Fruit fly (Drosophila melanogaster) whole organism, wandering third instar larva: Measurements from ENCODE around the gene frtz.

Experiments used
- CG9705 ChIP-seq: fragments of 200-800 bp; sonication (Bioruptor generic); optimal IDR thresholded peaks from 2 replicates; lab custom pipeline; 2018; ENCODE audit warnings: missing biosample characterization, mild to moderate bottlenecking, missing genetic modification characterization
- Dfd ChIP-seq: fragments of >200 bp; optimal IDR thresholded peaks from 2 replicates; lab custom pipeline; 2017; ENCODE audit warnings: missing biosample characterization, missing genetic modification characterization
- GATAd ChIP-seq: sonication (Bioruptor generic); optimal IDR thresholded peaks from 2 replicates; lab custom pipeline; 2016; ENCODE audit warnings: missing biosample characterization, missing genetic modification characterization
- Jra ChIP-seq: sonication (Bioruptor generic); optimal IDR thresholded peaks from 2 replicates; lab custom pipeline; 2016; ENCODE audit warnings: missing biosample characterization, missing genetic modification characterization
- Myc ChIP-seq: fragments of >200 bp; optimal IDR thresholded peaks from 2 replicates; lab custom pipeline; 2017
- N ChIP-seq: fragments of >200 bp; optimal IDR thresholded peaks from 2 replicates; lab custom pipeline; 2018; ENCODE audit warnings: missing biosample characterization, missing external identifiers, missing genetic modification characterization
- Rel ChIP-seq, 2 experiments: fragments of 200-800 bp; sonication (Bioruptor generic) in 1 of 2; optimal IDR thresholded peaks; 2 replicates in 1 of 2; 3 replicates in 1 of 2; lab custom pipeline; 2016 to 2019; ENCODE audit warnings: mild to moderate bottlenecking in 2 of 2, missing biosample characterization in 2 of 2, missing genetic modification characterization in 2 of 2, moderate library complexity in 1 of 2
- h ChIP-seq: fragments of 200-800 bp; sonication (Bioruptor generic); optimal IDR thresholded peaks from 3 replicates; lab custom pipeline; 2016; ENCODE audit warnings: missing biosample characterization, mild to moderate bottlenecking, missing genetic modification characterization
- lola ChIP-seq: fragments of >200 bp; optimal IDR thresholded peaks from 2 replicates; lab custom pipeline; 2017; ENCODE audit warnings: missing biosample characterization, missing genetic modification characterization
- psq ChIP-seq: fragments of 200-800 bp; sonication (Bioruptor generic); optimal IDR thresholded peaks from 3 replicates; lab custom pipeline; 2017; ENCODE audit warnings: missing biosample characterization, mild to moderate bottlenecking, missing genetic modification characterization, moderate library complexity
- tai ChIP-seq: sonication (Bioruptor generic); optimal IDR thresholded peaks from 2 replicates; lab custom pipeline; 2016; ENCODE audit warnings: missing biosample characterization, missing genetic modification characterization
- woc ChIP-seq: sonication (Bioruptor generic); optimal IDR thresholded peaks from 2 replicates; lab custom pipeline; 2016; ENCODE audit warnings: missing biosample characterization, mild to moderate bottlenecking, missing genetic modification characterization

DNA sequence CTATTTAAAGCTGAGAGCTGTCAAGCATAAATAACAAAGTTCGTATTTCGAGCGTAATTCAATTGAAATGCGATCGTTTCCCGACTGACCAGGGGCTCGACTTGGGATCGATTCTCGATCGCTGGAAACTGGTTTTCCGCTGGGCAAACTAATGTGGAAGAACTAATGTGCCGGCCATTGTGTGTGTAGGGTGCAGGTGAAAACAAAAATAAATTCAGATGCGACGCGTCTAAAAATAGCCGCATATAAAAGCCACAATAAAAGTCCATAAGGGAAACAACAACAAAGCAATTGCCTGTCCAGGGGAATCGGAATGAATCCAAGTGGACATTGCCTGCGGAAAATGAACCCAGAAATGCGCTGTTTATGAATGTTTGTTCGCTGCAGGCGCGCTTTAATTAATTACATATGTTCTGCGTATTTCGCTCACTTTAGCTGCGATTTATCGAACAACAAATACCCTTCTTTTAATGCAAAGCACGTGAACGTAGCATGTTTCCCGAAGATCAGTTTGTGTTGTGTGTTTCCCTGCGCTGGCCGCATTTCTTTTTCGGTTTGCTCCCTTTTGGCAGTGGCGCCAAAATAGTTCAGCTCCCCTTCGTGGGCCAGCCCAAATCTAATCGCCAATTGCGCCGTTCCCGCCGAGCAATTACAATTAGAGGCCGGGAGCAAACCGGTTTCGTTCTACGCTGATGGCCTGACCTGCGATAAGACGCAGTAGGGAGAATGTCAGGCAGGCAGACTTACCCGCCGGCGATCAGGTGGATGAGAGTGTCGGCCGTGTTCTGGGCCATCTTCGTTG, 7.7 kb upstream of the frtz start:
- TF ChIP-seq psq (GFP tag; lab: Kevin White, UChicago) (no peak), GATAd (GFP tag; lab: Kevin White, UChicago) (no peak), h (GFP tag; lab: Kevin White, UChicago) (peak; percentile 9), Jra (GFP tag; lab: Kevin White, UChicago) (no peak), lola (GFP tag; lab: Kevin White, UChicago) (no peak), tai (no peak), Rel (GFP tag; optimal IDR thresholded peaks at IDR 0.05; lab: Kevin White, UChicago) (no peak), Rel (tag; optimal IDR thresholded peaks at IDR 0.05; lab: Kevin White, UChicago) (no peak), Dfd (no peak), N (GFP tag; lab: Kevin White, UChicago) (no peak), CG9705 (GFP tag; lab: Kevin White, UChicago) (no peak), Myc (lab: Kevin White, UChicago) (no peak), woc (GFP tag; lab: Kevin White, UChicago) (peak; percentile 56)
